Worm (Caenorhabditis elegans) whole organism, late embryonic: Measurements from ENCODE around the gene F58G11.4.

Experiments
- ceh-22 ChIP-seq: sonication (generic microtip); optimal IDR thresholded peaks from 2 replicates; lab custom pipeline; 2017; ENCODE audit warnings: missing biosample characterization, missing genetic modification characterization
- ceh-6 ChIP-seq: fragments of 200-800 bp; sonication (Bioruptor generic); optimal IDR thresholded peaks from 2 replicates; lab custom pipeline; 2018; ENCODE audit warnings: mild to moderate bottlenecking, missing genetic modification characterization, missing compliant biosample characterization
- ceh-9 ChIP-seq: sonication (generic microtip); optimal IDR thresholded peaks from 2 replicates; lab custom pipeline; 2016; ENCODE audit warnings: mild to moderate bottlenecking, missing genetic modification characterization, inconsistent platforms, missing compliant biosample characterization
- hlh-15 ChIP-seq: sonication (generic microtip); optimal IDR thresholded peaks from 2 replicates; lab custom pipeline; 2016; ENCODE audit warnings: missing genetic modification characterization, missing compliant biosample characterization
- nfya-1 ChIP-seq: sonication (generic microtip); optimal IDR thresholded peaks from 2 replicates; lab custom pipeline; 2017; ENCODE audit warnings: missing genetic modification characterization, mild to moderate bottlenecking, missing compliant biosample characterization, antibody characterized with exemption, moderate library complexity
- npax-4 ChIP-seq: sonication (generic microtip); optimal IDR thresholded peaks from 2 replicates; lab custom pipeline; 2016; ENCODE audit warnings: missing genetic modification characterization, missing compliant biosample characterization
- pag-3 ChIP-seq: sonication (generic microtip); optimal IDR thresholded peaks from 2 replicates; lab custom pipeline; 2016; ENCODE audit warnings: missing compliant biosample characterization, missing genetic modification characterization, borderline replicate concordance
- pax-1 ChIP-seq: fragments of 150-350 bp; optimal IDR thresholded peaks from 2 replicates; lab custom pipeline; 2014; ENCODE audit warnings: missing biosample characterization, missing genetic modification characterization
- pqm-1 ChIP-seq: sonication (generic microtip); optimal IDR thresholded peaks from 2 replicates; lab custom pipeline; 2016; ENCODE audit warnings: missing genetic modification characterization, missing compliant biosample characterization
- ref-2 ChIP-seq: sonication (generic microtip); optimal IDR thresholded peaks from 2 replicates; lab custom pipeline; 2016; ENCODE audit warnings: missing genetic modification characterization, missing compliant biosample characterization
- unc-3 ChIP-seq, 2 experiments: fragments of 200-800 bp in 1 of 2; sonication (Bioruptor generic) in 1 of 2; sonication (generic microtip) in 1 of 2; conservative IDR thresholded peaks in 1 of 2; optimal IDR thresholded peaks in 1 of 2; 2 replicates each; pipeline versions ENCODE4 v1.3.6 to Lab custom; 2016 to 2022; ENCODE audit warnings: missing compliant biosample characterization in 2 of 2, missing genetic modification characterization in 2 of 2, missing genetic modification reagents in 1 of 2

ce11 chrV:13658577-13658976, 13.8 kb upstream of the F58G11.4 start:
- TF ChIP-seq ceh-9 (tag; lab: Kevin White, UChicago) (no peak), ref-2 (tag; lab: Kevin White, UChicago) (no peak), pqm-1 (tag; lab: Kevin White, UChicago) (no peak), ceh-22 (no peak), npax-4 (no peak), pag-3 (tag; lab: Kevin White, UChicago) (no peak), hlh-15 (no peak), nfya-1 (tag; lab: Kevin White, UChicago) (no peak), ceh-6 (GFP tag; lab: Kevin White, UChicago) (no peak), unc-3 (GFP tag; conservative IDR thresholded peaks at IDR 0.05; lab: Robert Waterston, UW) (no peak), unc-3 (tag; optimal IDR thresholded peaks at IDR 0.05; lab: Kevin White, UChicago) (no peak), pax-1 (tag; lab: Kevin White, UChicago) (no peak)
